Worm (Caenorhabditis elegans) whole organism, L2 larva: Measurements from ENCODE around the gene cpna-2.

ENCODE experiments used
- R02D3.7 ChIP-seq: fragments of 150-350 bp; optimal IDR thresholded peaks from 2 replicates; lab custom pipeline; 2014; ENCODE audit warnings: missing biosample characterization, missing genetic modification characterization
- ZK546.5 ChIP-seq: sonication (generic microtip); optimal IDR thresholded peaks from 2 replicates; lab custom pipeline; 2017; ENCODE audit warnings: missing biosample characterization, missing genetic modification characterization
- aly-2 ChIP-seq: fragments of 150-350 bp; optimal IDR thresholded peaks from 2 replicates; lab custom pipeline; 2014; ENCODE audit warnings: missing biosample characterization, missing genetic modification characterization
- mdl-1 ChIP-seq, 2 experiments: fragments of 150-350 bp in 1 of 2; sonication (generic microtip) in 1 of 2; optimal IDR thresholded peaks; 2 replicates each; lab custom pipeline; 2017; ENCODE audit warnings: missing biosample characterization in 2 of 2, missing genetic modification characterization in 2 of 2
- nhr-11 ChIP-seq: fragments of 150-350 bp; optimal IDR thresholded peaks from 2 replicates; lab custom pipeline; 2014; ENCODE audit warnings: missing biosample characterization, missing genetic modification characterization
- nhr-12 ChIP-seq: fragments of 150-350 bp; optimal IDR thresholded peaks from 2 replicates; lab custom pipeline; 2014; ENCODE audit warnings: missing biosample characterization, missing genetic modification characterization
- nhr-129 ChIP-seq: fragments of 150-350 bp; optimal IDR thresholded peaks from 2 replicates; lab custom pipeline; 2014; ENCODE audit warnings: missing biosample characterization, missing genetic modification characterization
- nhr-77 ChIP-seq: fragments of 150-350 bp; optimal IDR thresholded peaks from 2 replicates; lab custom pipeline; 2014; ENCODE audit warnings: missing biosample characterization, missing genetic modification characterization
- snpc-4 ChIP-seq: fragments of 150-350 bp; optimal IDR thresholded peaks from 2 replicates; lab custom pipeline; 2014; ENCODE audit warnings: missing biosample characterization, missing genetic modification characterization
- zag-1 ChIP-seq: fragments of 150-350 bp; optimal IDR thresholded peaks from 2 replicates; lab custom pipeline; 2014; ENCODE audit warnings: missing biosample characterization, missing genetic modification characterization

DNA sequence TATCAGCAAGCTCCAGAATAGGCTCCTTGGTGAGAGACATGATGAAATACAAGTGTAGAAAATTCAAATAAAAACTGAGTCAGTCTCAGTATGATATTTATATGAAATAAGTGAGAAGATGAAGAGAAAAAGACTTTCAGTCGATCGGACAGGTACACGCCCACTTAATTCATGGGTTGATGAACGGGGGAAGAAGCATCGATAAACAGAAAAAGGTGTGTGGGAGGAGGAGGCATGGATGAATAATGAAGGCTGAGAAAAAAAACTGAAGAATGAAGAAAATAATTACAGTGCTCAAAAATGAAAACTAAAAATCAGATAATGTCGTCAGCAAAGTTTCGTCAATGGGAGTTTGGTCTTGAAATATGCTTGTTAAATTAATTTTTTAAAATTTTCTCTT is 28.8 kb downstream of the cpna-2 start, which contains the start of gene trx-1:
- TF ChIP-seq ZK546.5 (tag; lab: Kevin White, UChicago) (no peak), R02D3.7 (tag; lab: Kevin White, UChicago) (no peak), mdl-1 (tag; optimal IDR thresholded peaks at IDR 0.05; lab: Kevin White, UChicago) (no peak), nhr-11 (tag; lab: Kevin White, UChicago) (no peak), zag-1 (tag; lab: Kevin White, UChicago) (no peak), nhr-12 (tag; lab: Kevin White, UChicago) (no peak), aly-2 (no peak), snpc-4 (tag; lab: Kevin White, UChicago) (no peak), nhr-77 (no peak), nhr-129 (tag; lab: Kevin White, UChicago) (no peak)
